Fruit fly (Drosophila melanogaster) whole organism, embryonic: ENCODE measurements around the gene Fas2.
A peak's percentile ranks its signal among the peaks of the same experiment; 100 is the strongest.

Source experiments
- Ada2b ChIP-seq: fragments of 200-800 bp; sonication (Bioruptor generic); IDR thresholded peaks from 2 replicates; pipeline ENCODE4 v1.3.6; 2022; ENCODE audit warnings: missing biosample characterization, missing genetic modification characterization
- Awh ChIP-seq: fragments of 200-800 bp; sonication (Bioruptor generic); IDR thresholded peaks from 2 replicates; pipeline ENCODE4, ENCODE4 v1.3.6; 2022; ENCODE audit warnings: missing biosample characterization, missing genetic modification characterization
- Blimp-1 ChIP-seq: fragments of 200-800 bp; sonication (Bioruptor generic); optimal IDR thresholded peaks from 3 replicates; lab custom pipeline; 2018; ENCODE audit warnings: missing biosample characterization, missing genetic modification characterization, mild to moderate bottlenecking, moderate library complexity, missing genetic modification reagents
- CG1529 ChIP-seq: fragments of 200-800 bp; sonication (Bioruptor generic); optimal IDR thresholded peaks from 3 replicates; lab custom pipeline; 2018; ENCODE audit warnings: missing biosample characterization, missing genetic modification characterization
- CG16813 ChIP-seq: fragments of 200-800 bp; sonication (Bioruptor generic); IDR thresholded peaks from 3 replicates; pipeline ENCODE4 v1.3.6; 2022; ENCODE audit warnings: missing biosample characterization, missing genetic modification characterization; ENCODE audit not compliant: partially characterized antibody
- CG1792 ChIP-seq: fragments of 200-800 bp; sonication (Bioruptor generic); optimal IDR thresholded peaks from 2 replicates; lab custom pipeline; 2016; ENCODE audit warnings: missing biosample characterization, missing genetic modification characterization
- CG2202 ChIP-seq: fragments of 200-800 bp; sonication (Bioruptor generic); optimal IDR thresholded peaks from 2 replicates; lab custom pipeline; 2018; ENCODE audit warnings: missing biosample characterization, mild to moderate bottlenecking, missing genetic modification characterization
- CG30020 ChIP-seq: fragments of 200-800 bp; optimal IDR thresholded peaks from 2 replicates; lab custom pipeline; 2019; ENCODE audit warnings: missing biosample characterization, mild to moderate bottlenecking, missing genetic modification characterization, moderate library complexity
- CG31388 ChIP-seq: fragments of 200-800 bp; sonication (Bioruptor generic); optimal IDR thresholded peaks from 2 replicates; lab custom pipeline; 2016; ENCODE audit warnings: missing biosample characterization, missing genetic modification characterization
- CG34224 ChIP-seq: fragments of 200-800 bp; sonication (Bioruptor generic); IDR thresholded peaks from 3 replicates; pipeline ENCODE4 v1.3.6; 2022; ENCODE audit warnings: missing biosample characterization, missing genetic modification characterization; ENCODE audit not compliant: partially characterized antibody
- CG34376 ChIP-seq: fragments of 200-800 bp; sonication (Bioruptor generic); optimal IDR thresholded peaks from 2 replicates; lab custom pipeline; 2018; ENCODE audit warnings: missing biosample characterization, mild to moderate bottlenecking, missing genetic modification characterization
- CG3847 ChIP-seq: fragments of 200-800 bp; sonication (Bioruptor generic); IDR thresholded peaks from 2 replicates; pipeline ENCODE4 v1.3.6; 2022; ENCODE audit warnings: missing biosample characterization, missing genetic modification characterization
- CG4820 ChIP-seq: fragments of 200-800 bp; sonication (Bioruptor generic); optimal IDR thresholded peaks from 3 replicates; lab custom pipeline; 2016; ENCODE audit warnings: missing biosample characterization, missing genetic modification characterization
- CG6272 ChIP-seq: fragments of 200-800 bp; sonication (Bioruptor generic); IDR thresholded peaks from 2 replicates; pipeline ENCODE4 v1.3.6; 2022; ENCODE audit warnings: missing biosample characterization, missing genetic modification characterization
- CG6813 ChIP-seq: fragments of 200-800 bp; sonication (Bioruptor generic); optimal IDR thresholded peaks from 2 replicates; lab custom pipeline; 2017; ENCODE audit warnings: missing biosample characterization, missing genetic modification characterization, mild to moderate bottlenecking, moderate library complexity, missing genetic modification reagents
- CG7745 ChIP-seq: fragments of 200-800 bp; sonication (Bioruptor generic); optimal IDR thresholded peaks from 2 replicates; lab custom pipeline; 2018; ENCODE audit warnings: missing biosample characterization, mild to moderate bottlenecking, missing genetic modification characterization, moderate library complexity
- CG7987 ChIP-seq: fragments of 200-800 bp; sonication (Bioruptor generic); optimal IDR thresholded peaks from 2 replicates; lab custom pipeline; 2018; ENCODE audit warnings: missing biosample characterization, mild to moderate bottlenecking, missing genetic modification characterization, moderate library complexity
- CG9797 ChIP-seq: fragments of 200-800 bp; sonication (Bioruptor generic); optimal IDR thresholded peaks from 3 replicates; lab custom pipeline; 2018; ENCODE audit warnings: missing biosample characterization, mild to moderate bottlenecking, missing genetic modification characterization
- D ChIP-seq, 2 experiments: fragments of 200-800 bp in 1 of 2; fragments of >200 bp in 1 of 2; sonication (Bioruptor generic) in 1 of 2; optimal IDR thresholded peaks; 2 replicates in 1 of 2; 3 replicates in 1 of 2; lab custom pipeline; 2017; ENCODE audit warnings: mild to moderate bottlenecking in 1 of 2, missing biosample characterization in 1 of 2, missing genetic modification characterization in 1 of 2, missing genetic modification reagents in 1 of 2
- Dip3 ChIP-seq: fragments of 200-800 bp; sonication (Bioruptor generic); optimal IDR thresholded peaks from 3 replicates; lab custom pipeline; 2016; ENCODE audit warnings: missing biosample characterization, missing genetic modification characterization
- E2f1 ChIP-seq: fragments of 200-800 bp; sonication (Bioruptor generic); IDR thresholded peaks from 2 replicates; pipeline ENCODE4 v1.3.6; 2022; ENCODE audit warnings: missing biosample characterization, missing genetic modification characterization
- Eip74EF ChIP-seq, 2 experiments: fragments of 200-800 bp in 1 of 2; fragments of >200 bp in 1 of 2; sonication (Bioruptor generic) in 1 of 2; optimal IDR thresholded peaks; 2 replicates each; lab custom pipeline; 2017 to 2019; ENCODE audit warnings: missing biosample characterization in 2 of 2, missing genetic modification characterization in 2 of 2, mild to moderate bottlenecking in 1 of 2, moderate library complexity in 1 of 2
- Elba2 ChIP-seq: fragments of 200-800 bp; sonication (Bioruptor generic); optimal IDR thresholded peaks from 3 replicates; lab custom pipeline; 2016; ENCODE audit warnings: missing biosample characterization, missing genetic modification characterization
- Ets97D ChIP-seq: fragments of 200-800 bp; sonication (Bioruptor generic); optimal IDR thresholded peaks from 3 replicates; lab custom pipeline; 2016; ENCODE audit warnings: missing biosample characterization, missing genetic modification characterization
- Fer3 ChIP-seq: fragments of 200-800 bp; sonication (Bioruptor generic); optimal IDR thresholded peaks from 2 replicates; lab custom pipeline; 2018; ENCODE audit warnings: missing biosample characterization, mild to moderate bottlenecking, missing genetic modification characterization, moderate library complexity
- HLH3B ChIP-seq: fragments of 200-800 bp; sonication (Bioruptor generic); IDR thresholded peaks from 2 replicates; pipeline ENCODE4 v1.3.6; 2022; ENCODE audit warnings: missing biosample characterization, missing genetic modification characterization
- Mad ChIP-seq: fragments of 200-800 bp; sonication (Bioruptor generic); optimal IDR thresholded peaks from 2 replicates; lab custom pipeline; 2016; ENCODE audit warnings: missing biosample characterization, missing genetic modification characterization
- abd-A ChIP-seq: fragments of 200-800 bp; sonication (Bioruptor generic); optimal IDR thresholded peaks from 3 replicates; lab custom pipeline; 2019; ENCODE audit warnings: missing biosample characterization, mild to moderate bottlenecking, missing genetic modification characterization, moderate library complexity
- amos ChIP-seq: fragments of 200-800 bp; sonication (Bioruptor generic); IDR thresholded peaks from 2 replicates; pipeline ENCODE4 v1.3.6; 2022; ENCODE audit warnings: missing biosample characterization, missing genetic modification characterization; ENCODE audit not compliant: partially characterized antibody
- ara ChIP-seq: fragments of 200-800 bp; sonication (Bioruptor generic); IDR thresholded peaks from 2 replicates; pipeline ENCODE4 v1.3.6; 2022; ENCODE audit warnings: missing biosample characterization, missing genetic modification characterization
- bcd ChIP-seq: fragments of 200-800 bp; sonication (Bioruptor generic); optimal IDR thresholded peaks from 2 replicates; lab custom pipeline; 2017; ENCODE audit warnings: missing biosample characterization, mild to moderate bottlenecking, missing genetic modification characterization
- btn ChIP-seq: fragments of 200-800 bp; sonication (Bioruptor generic); optimal IDR thresholded peaks from 2 replicates; lab custom pipeline; 2016; ENCODE audit warnings: missing biosample characterization, missing genetic modification characterization
- cad ChIP-seq: fragments of >200 bp; optimal IDR thresholded peaks from 2 replicates; lab custom pipeline; 2017; ENCODE audit warnings: missing biosample characterization, missing genetic modification characterization
- ci ChIP-seq: fragments of 200-800 bp; sonication (Bioruptor generic); IDR thresholded peaks from 3 replicates; pipeline ENCODE4 v1.3.6; 2022; ENCODE audit warnings: missing biosample characterization, missing genetic modification characterization
- dmrt11E ChIP-seq: fragments of 200-800 bp; sonication (Bioruptor generic); optimal IDR thresholded peaks from 3 replicates; lab custom pipeline; 2018; ENCODE audit warnings: missing biosample characterization, mild to moderate bottlenecking, missing genetic modification characterization, moderate library complexity
- dmrt99B ChIP-seq: fragments of 200-800 bp; sonication (Bioruptor generic); optimal IDR thresholded peaks from 2 replicates; lab custom pipeline; 2018; ENCODE audit warnings: missing biosample characterization, mild to moderate bottlenecking, missing genetic modification characterization, moderate library complexity
- grau ChIP-seq: fragments of 200-800 bp; optimal IDR thresholded peaks from 3 replicates; lab custom pipeline; 2019; ENCODE audit warnings: missing biosample characterization, mild to moderate bottlenecking, missing genetic modification characterization, moderate library complexity
- inv ChIP-seq: fragments of 200-800 bp; sonication (Bioruptor generic); IDR thresholded peaks from 2 replicates; pipeline ENCODE4 v1.3.6; 2022; ENCODE audit warnings: missing biosample characterization, missing genetic modification characterization; ENCODE audit not compliant: partially characterized antibody
- ken ChIP-seq: fragments of 200-800 bp; sonication (Bioruptor generic); IDR thresholded peaks from 3 replicates; pipeline ENCODE4 v1.3.6; 2022; ENCODE audit warnings: missing biosample characterization, missing genetic modification characterization
- pfk ChIP-seq: fragments of 200-800 bp; sonication (Bioruptor generic); optimal IDR thresholded peaks from 2 replicates; lab custom pipeline; 2018; ENCODE audit warnings: missing biosample characterization, mild to moderate bottlenecking, missing genetic modification characterization, moderate library complexity
- repo ChIP-seq: fragments of 200-800 bp; sonication (Bioruptor generic); optimal IDR thresholded peaks from 2 replicates; lab custom pipeline; 2016; ENCODE audit warnings: missing biosample characterization, missing genetic modification characterization
- scrt ChIP-seq: fragments of 200-800 bp; sonication (Bioruptor generic); optimal IDR thresholded peaks from 2 replicates; lab custom pipeline; 2018; ENCODE audit warnings: missing biosample characterization, mild to moderate bottlenecking, missing genetic modification characterization, moderate library complexity
- shn ChIP-seq: fragments of 200-800 bp; sonication (Bioruptor generic); optimal IDR thresholded peaks from 3 replicates; lab custom pipeline; 2016; ENCODE audit warnings: missing biosample characterization, missing genetic modification characterization
- sr ChIP-seq: fragments of 200-800 bp; sonication (Bioruptor generic); IDR thresholded peaks from 3 replicates; pipeline ENCODE4 v1.3.6; 2022; ENCODE audit warnings: missing biosample characterization, missing genetic modification characterization
- tna ChIP-seq: fragments of 200-800 bp; sonication (Bioruptor generic); IDR thresholded peaks from 2 replicates; pipeline ENCODE4 v1.3.6; 2022; ENCODE audit warnings: missing biosample characterization, missing genetic modification characterization; ENCODE audit not compliant: partially characterized antibody
- tup ChIP-seq: fragments of 200-800 bp; sonication (Bioruptor generic); optimal IDR thresholded peaks from 2 replicates; lab custom pipeline; 2016; ENCODE audit warnings: missing biosample characterization, mild to moderate bottlenecking, missing genetic modification characterization, moderate library complexity
- zen ChIP-seq: fragments of 200-800 bp; sonication (Bioruptor generic); optimal IDR thresholded peaks from 3 replicates; lab custom pipeline; 2018; ENCODE audit warnings: missing biosample characterization, mild to moderate bottlenecking, missing genetic modification characterization, moderate library complexity

The Fas2 gene

DNA sequence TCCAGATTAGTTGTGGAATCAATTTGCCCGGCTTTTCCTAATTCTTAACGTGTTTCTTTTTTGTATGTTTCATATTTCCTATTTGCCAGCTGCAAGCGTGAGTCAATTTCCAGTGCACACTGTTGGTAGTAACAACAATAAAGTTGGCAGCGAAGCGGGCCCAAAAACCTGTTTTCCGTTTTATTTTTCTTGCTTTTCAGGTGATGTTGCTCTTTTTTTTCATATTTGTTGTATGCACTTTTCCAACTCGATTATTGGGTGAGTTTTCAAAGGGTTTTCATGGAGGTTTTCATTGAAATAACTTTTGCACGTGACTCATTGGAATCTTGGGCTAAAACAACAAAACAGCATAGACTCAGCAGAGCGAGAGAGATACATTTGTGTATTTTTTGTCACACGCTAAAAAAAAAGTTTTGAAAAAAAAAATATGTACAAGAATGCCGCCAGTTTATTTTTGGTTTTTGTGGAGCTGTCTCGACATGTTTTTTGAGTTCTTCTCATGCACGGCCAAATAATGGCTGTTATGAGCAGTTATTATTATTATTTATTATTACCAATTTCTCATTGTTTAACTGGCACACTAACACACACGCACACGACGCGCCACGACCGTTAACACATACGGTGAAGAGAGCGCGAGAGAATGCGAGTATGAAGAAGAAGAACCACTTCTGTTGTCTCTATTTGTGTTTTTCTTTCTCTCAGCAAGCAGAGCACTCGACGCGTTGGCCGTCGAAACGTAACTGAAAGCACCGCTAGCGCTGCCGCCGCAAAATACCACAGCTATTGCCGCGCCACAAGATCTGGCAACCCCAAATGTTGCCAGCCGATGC lies at the start of gene Fas2 (continued):
- TF ChIP-seq Eip74EF (GFP tag; optimal IDR thresholded peaks at IDR 0.05; lab: Kevin White, UChicago) (no peak), Ets97D (GFP tag; lab: Kevin White, UChicago) (peak; percentile 23), ara (GFP tag; lab: Robert Waterston, UW) (no peak), amos (peak; percentile 46; the same call in 1 of the 2 replicates), repo (GFP tag; lab: Kevin White, UChicago) (no peak), CG3847 (GFP tag; lab: Robert Waterston, UW) (peak; percentile 5; the same call in 1 of the 2 replicates), CG1529 (GFP tag; lab: Kevin White, UChicago) (peak; percentile 16), Awh (GFP tag; lab: Robert Waterston, UW) (no peak), btn (GFP tag; lab: Kevin White, UChicago) (peak; percentile 39), CG6272 (no peak), E2f1 (GFP tag; lab: Robert Waterston, UW) (peak; percentile 31; the same call in 1 of the 2 replicates), dmrt11E (no peak), CG4820 (GFP tag; lab: Kevin White, UChicago) (no peak), pfk (GFP tag; lab: Kevin White, UChicago) (peak; percentile 14), CG6813 (GFP tag; lab: Kevin White, UChicago) (peak; percentile 28), grau (peak; percentile 27), CG30020 (tag; lab: Kevin White, UChicago) (no peak), CG2202 (tag; lab: Kevin White, UChicago) (no peak), Blimp-1 (GFP tag; lab: Kevin White, UChicago) (no peak), tup (peak; percentile 11), CG31388 (GFP tag; lab: Kevin White, UChicago) (no peak), ci (GFP tag; lab: Robert Waterston, UW) (peak; percentile 90), dmrt99B (tag; lab: Kevin White, UChicago) (peak; percentile 35), inv (GFP tag; lab: Robert Waterston, UW) (no peak), Fer3 (peak; percentile 44), Ada2b (GFP tag; lab: Robert Waterston, UW) (peak; percentile 53), CG7987 (GFP tag; lab: Kevin White, UChicago) (peak; percentile 42), CG9797 (no peak), Dip3 (GFP tag; lab: Kevin White, UChicago) (no peak), HLH3B (GFP tag; lab: Robert Waterston, UW) (0 out of 2 replicates have a peak, but pooled peaks have one; percentile 14), ken (GFP tag; lab: Robert Waterston, UW) (0 out of 3 replicates have a peak, but pooled peaks have one; percentile 44), tna (peak; percentile 48; the same call in 1 of the 2 replicates), CG16813 (GFP tag; lab: Robert Waterston, UW) (no peak), scrt (peak; percentile 58), CG34376 (peak; percentile 61), zen (tag; lab: Kevin White, UChicago) (no peak), bcd (GFP tag; lab: Kevin White, UChicago) (peak; percentile 23), CG7745 (tag; lab: Kevin White, UChicago) (no peak), cad (GFP tag; lab: Kevin White, UChicago) (no peak), Elba2 (GFP tag; lab: Kevin White, UChicago) (no peak), D (optimal IDR thresholded peaks at IDR 0.05; lab: Kevin White, UChicago) (no peak), D (GFP tag; optimal IDR thresholded peaks at IDR 0.05; lab: Kevin White, UChicago) (peak; percentile 26), shn (GFP tag; lab: Kevin White, UChicago) (no peak), Mad (peak; percentile 25), abd-A (tag; lab: Kevin White, UChicago) (peak; percentile 45), sr (0 out of 3 replicates have a peak, but pooled peaks have one; percentile 10), CG1792 (GFP tag; lab: Kevin White, UChicago) (no peak), CG34224 (GFP tag; lab: Robert Waterston, UW) (no peak)
